Fruit fly (Drosophila melanogaster) whole organism, embryonic: ENCODE results near the gene Oseg1.

Experiments
- ATbp ChIP-seq: fragments of 200-800 bp; sonication (Bioruptor generic); optimal IDR thresholded peaks from 2 replicates; lab custom pipeline; 2017; ENCODE audit warnings: missing biosample characterization, mild to moderate bottlenecking, missing genetic modification characterization, missing genetic modification reagents
- BEAF-32 ChIP-seq: fragments of 200-800 bp; sonication (Bioruptor generic); optimal IDR thresholded peaks from 3 replicates; lab custom pipeline; 2017; ENCODE audit warnings: missing biosample characterization, missing genetic modification characterization, mild to moderate bottlenecking, moderate library complexity, missing genetic modification reagents
- CG10366 ChIP-seq: fragments of 200-800 bp; sonication (Bioruptor generic); IDR thresholded peaks from 2 replicates; pipeline ENCODE4 v1.3.6; 2022; ENCODE audit warnings: missing biosample characterization, missing genetic modification characterization
- CG10565 ChIP-seq: fragments of 200-800 bp; sonication (Bioruptor generic); optimal IDR thresholded peaks from 3 replicates; lab custom pipeline; 2016; ENCODE audit warnings: missing biosample characterization, mild to moderate bottlenecking, missing genetic modification characterization
- CG11723 ChIP-seq: fragments of 200-800 bp; sonication (Bioruptor generic); optimal IDR thresholded peaks from 2 replicates; lab custom pipeline; 2017; ENCODE audit warnings: missing biosample characterization, mild to moderate bottlenecking, missing genetic modification characterization
- CG12236 ChIP-seq: fragments of 200-800 bp; sonication (Bioruptor generic); optimal IDR thresholded peaks from 2 replicates; lab custom pipeline; 2016; ENCODE audit warnings: missing biosample characterization, missing genetic modification characterization
- CG14667 ChIP-seq: fragments of 200-800 bp; sonication (Bioruptor generic); IDR thresholded peaks from 2 replicates; pipeline ENCODE4 v1.3.6; 2022; ENCODE audit warnings: missing biosample characterization, missing genetic modification characterization
- CG1529 ChIP-seq: fragments of 200-800 bp; sonication (Bioruptor generic); optimal IDR thresholded peaks from 3 replicates; lab custom pipeline; 2018; ENCODE audit warnings: missing biosample characterization, missing genetic modification characterization
- CG16813 ChIP-seq: fragments of 200-800 bp; sonication (Bioruptor generic); IDR thresholded peaks from 3 replicates; pipeline ENCODE4 v1.3.6; 2022; ENCODE audit warnings: missing biosample characterization, missing genetic modification characterization; ENCODE audit not compliant: partially characterized antibody
- CG17359 ChIP-seq: fragments of 200-800 bp; sonication (Bioruptor generic); optimal IDR thresholded peaks from 3 replicates; lab custom pipeline; 2018; ENCODE audit warnings: missing biosample characterization, mild to moderate bottlenecking, missing genetic modification characterization, moderate library complexity
- CG17385 ChIP-seq: fragments of 200-800 bp; sonication (Bioruptor generic); optimal IDR thresholded peaks from 3 replicates; lab custom pipeline; 2018; ENCODE audit warnings: missing biosample characterization, mild to moderate bottlenecking, missing genetic modification characterization
- CG18764 ChIP-seq: fragments of 200-800 bp; sonication (Bioruptor generic); optimal IDR thresholded peaks from 3 replicates; lab custom pipeline; 2016; ENCODE audit warnings: missing biosample characterization, missing genetic modification characterization
- CG2678 ChIP-seq: fragments of 200-800 bp; sonication (Bioruptor generic); optimal IDR thresholded peaks from 3 replicates; lab custom pipeline; 2019; ENCODE audit warnings: missing biosample characterization, mild to moderate bottlenecking, missing genetic modification characterization, moderate library complexity
- CG3847 ChIP-seq: fragments of 200-800 bp; sonication (Bioruptor generic); IDR thresholded peaks from 2 replicates; pipeline ENCODE4 v1.3.6; 2022; ENCODE audit warnings: missing biosample characterization, missing genetic modification characterization
- CG6791 ChIP-seq: fragments of 200-800 bp; sonication (Bioruptor generic); IDR thresholded peaks from 3 replicates; pipeline ENCODE4 v1.3.6; 2022; ENCODE audit warnings: missing biosample characterization, missing genetic modification characterization; ENCODE audit not compliant: partially characterized antibody
- CG7963 ChIP-seq: fragments of 200-800 bp; sonication (Bioruptor generic); IDR thresholded peaks from 3 replicates; pipeline ENCODE4 v1.3.6; 2022; ENCODE audit warnings: missing biosample characterization, missing genetic modification characterization; ENCODE audit not compliant: partially characterized antibody
- CG8089 ChIP-seq: fragments of 200-800 bp; sonication (Bioruptor generic); optimal IDR thresholded peaks from 3 replicates; lab custom pipeline; 2016; ENCODE audit warnings: missing biosample characterization, missing genetic modification characterization
- Chrac-16 ChIP-seq: fragments of 200-800 bp; sonication (Bioruptor generic); optimal IDR thresholded peaks from 3 replicates; lab custom pipeline; 2016; ENCODE audit warnings: missing biosample characterization, missing genetic modification characterization
- Dbx ChIP-seq: fragments of 200-800 bp; sonication (Bioruptor generic); IDR thresholded peaks from 3 replicates; pipeline ENCODE4 v1.3.6; 2022; ENCODE audit warnings: missing biosample characterization, missing genetic modification characterization
- Dp ChIP-seq: fragments of 200-800 bp; sonication (Bioruptor generic); optimal IDR thresholded peaks from 2 replicates; lab custom pipeline; 2018; ENCODE audit warnings: missing biosample characterization, mild to moderate bottlenecking, missing genetic modification characterization, moderate library complexity
- Dref ChIP-seq: fragments of 200-800 bp; sonication (Bioruptor generic); IDR thresholded peaks from 2 replicates; pipeline ENCODE4 v1.3.6; 2022; ENCODE audit warnings: missing biosample characterization, missing genetic modification characterization
- Eip74EF ChIP-seq, 2 experiments: fragments of 200-800 bp in 1 of 2; fragments of >200 bp in 1 of 2; sonication (Bioruptor generic) in 1 of 2; optimal IDR thresholded peaks; 2 replicates each; lab custom pipeline; 2017 to 2019; ENCODE audit warnings: missing biosample characterization in 2 of 2, missing genetic modification characterization in 2 of 2, mild to moderate bottlenecking in 1 of 2, moderate library complexity in 1 of 2
- Elba2 ChIP-seq: fragments of 200-800 bp; sonication (Bioruptor generic); optimal IDR thresholded peaks from 3 replicates; lab custom pipeline; 2016; ENCODE audit warnings: missing biosample characterization, missing genetic modification characterization
- MBD-R2 ChIP-seq: fragments of 200-800 bp; sonication (Bioruptor generic); IDR thresholded peaks from 2 replicates; pipeline ENCODE4 v1.3.6; 2022; ENCODE audit warnings: missing biosample characterization, missing genetic modification characterization
- MESR4 ChIP-seq: fragments of 200-800 bp; sonication (Bioruptor generic); optimal IDR thresholded peaks from 2 replicates; lab custom pipeline; 2018; ENCODE audit warnings: missing biosample characterization, mild to moderate bottlenecking, missing genetic modification characterization, moderate library complexity
- Mrtf ChIP-seq: fragments of 200-800 bp; sonication (Bioruptor generic); IDR thresholded peaks from 3 replicates; pipeline ENCODE4 v1.3.6; 2022; ENCODE audit warnings: missing biosample characterization, missing genetic modification characterization
- Nf-YB ChIP-seq: fragments of 200-800 bp; sonication (Bioruptor generic); optimal IDR thresholded peaks from 3 replicates; lab custom pipeline; 2019; ENCODE audit warnings: missing biosample characterization, mild to moderate bottlenecking, missing genetic modification characterization, moderate library complexity
- Poxn ChIP-seq: fragments of 200-800 bp; sonication (Bioruptor generic); IDR thresholded peaks from 2 replicates; pipeline ENCODE4 v1.3.6; 2022; ENCODE audit warnings: missing biosample characterization, missing genetic modification characterization
- Ptx1 ChIP-seq: fragments of 200-800 bp; sonication (Bioruptor generic); IDR thresholded peaks from 2 replicates; pipeline ENCODE4 v1.3.6; 2022; ENCODE audit warnings: missing biosample characterization, missing genetic modification characterization
- Scr ChIP-seq: fragments of 200-800 bp; sonication (Bioruptor generic); IDR thresholded peaks from 2 replicates; pipeline ENCODE4 v1.3.6; 2022; ENCODE audit warnings: missing biosample characterization, missing genetic modification characterization; ENCODE audit not compliant: partially characterized antibody
- Ssrp ChIP-seq: fragments of 200-800 bp; sonication (Bioruptor generic); optimal IDR thresholded peaks from 2 replicates; lab custom pipeline; 2018; ENCODE audit warnings: missing biosample characterization, mild to moderate bottlenecking, missing genetic modification characterization, moderate library complexity
- aop ChIP-seq: fragments of 200-800 bp; sonication (Bioruptor generic); IDR thresholded peaks from 2 replicates; pipeline ENCODE4 v1.3.6; 2022; ENCODE audit warnings: missing biosample characterization, missing genetic modification characterization
- ap ChIP-seq: fragments of 200-800 bp; sonication (Bioruptor generic); IDR thresholded peaks from 2 replicates; pipeline ENCODE4 v1.3.6; 2022; ENCODE audit warnings: missing biosample characterization, missing genetic modification characterization
- dmrt11E ChIP-seq: fragments of 200-800 bp; sonication (Bioruptor generic); optimal IDR thresholded peaks from 3 replicates; lab custom pipeline; 2018; ENCODE audit warnings: missing biosample characterization, mild to moderate bottlenecking, missing genetic modification characterization, moderate library complexity
- dmrt99B ChIP-seq: fragments of 200-800 bp; sonication (Bioruptor generic); optimal IDR thresholded peaks from 2 replicates; lab custom pipeline; 2018; ENCODE audit warnings: missing biosample characterization, mild to moderate bottlenecking, missing genetic modification characterization, moderate library complexity
- ems ChIP-seq: fragments of 200-800 bp; sonication (Bioruptor generic); optimal IDR thresholded peaks from 3 replicates; lab custom pipeline; 2016; ENCODE audit warnings: missing biosample characterization, missing genetic modification characterization
- eve ChIP-seq, 2 experiments: fragments of >200 bp; optimal IDR thresholded peaks; 2 replicates each; lab custom pipeline; 2017; ENCODE audit warnings: missing biosample characterization in 2 of 2, missing genetic modification characterization in 2 of 2
- gem ChIP-seq: fragments of 200-800 bp; sonication (Bioruptor generic); optimal IDR thresholded peaks from 2 replicates; lab custom pipeline; 2019; ENCODE audit warnings: missing biosample characterization, mild to moderate bottlenecking, missing genetic modification characterization, moderate library complexity
- gsb-n ChIP-seq: fragments of 200-800 bp; sonication (Bioruptor generic); optimal IDR thresholded peaks from 3 replicates; lab custom pipeline; 2018; ENCODE audit warnings: missing biosample characterization, mild to moderate bottlenecking, missing genetic modification characterization
- ind ChIP-seq: fragments of 200-800 bp; sonication (Bioruptor generic); optimal IDR thresholded peaks from 3 replicates; lab custom pipeline; 2016; ENCODE audit warnings: missing biosample characterization, missing genetic modification characterization
- insv ChIP-seq, 2 experiments: fragments of 200-800 bp; sonication (Bioruptor generic); optimal IDR thresholded peaks; 3 replicates each; lab custom pipeline; 2016 to 2018; ENCODE audit warnings: missing biosample characterization in 2 of 2, missing genetic modification characterization in 2 of 2
- ken ChIP-seq: fragments of 200-800 bp; sonication (Bioruptor generic); IDR thresholded peaks from 3 replicates; pipeline ENCODE4 v1.3.6; 2022; ENCODE audit warnings: missing biosample characterization, missing genetic modification characterization
- mam ChIP-seq: fragments of 200-800 bp; sonication (Bioruptor generic); optimal IDR thresholded peaks from 3 replicates; lab custom pipeline; 2016; ENCODE audit warnings: missing biosample characterization, missing genetic modification characterization
- phol ChIP-seq: fragments of 200-800 bp; sonication (Bioruptor generic); optimal IDR thresholded peaks from 3 replicates; lab custom pipeline; 2018; ENCODE audit warnings: missing biosample characterization, mild to moderate bottlenecking, missing genetic modification characterization, moderate library complexity
- ranshi ChIP-seq: fragments of 200-800 bp; sonication (Bioruptor generic); IDR thresholded peaks from 2 replicates; pipeline ENCODE4 v1.3.6; 2022; ENCODE audit warnings: missing biosample characterization, missing genetic modification characterization
- salm ChIP-seq: fragments of 200-800 bp; sonication (Bioruptor generic); optimal IDR thresholded peaks from 2 replicates; lab custom pipeline; 2018; ENCODE audit warnings: missing biosample characterization, mild to moderate bottlenecking, missing genetic modification characterization
- sens ChIP-seq: fragments of 200-800 bp; sonication (Bioruptor generic); peaks from one replicate; lab custom pipeline; 2016; ENCODE audit warnings: missing biosample characterization, missing genetic modification characterization
- stc ChIP-seq: fragments of 200-800 bp; sonication (Bioruptor generic); IDR thresholded peaks from 2 replicates; pipeline ENCODE4 v1.3.6; 2022; ENCODE audit warnings: missing biosample characterization, missing genetic modification characterization
- tna ChIP-seq: fragments of 200-800 bp; sonication (Bioruptor generic); IDR thresholded peaks from 2 replicates; pipeline ENCODE4 v1.3.6; 2022; ENCODE audit warnings: missing biosample characterization, missing genetic modification characterization; ENCODE audit not compliant: partially characterized antibody
- ttk ChIP-seq: fragments of 200-800 bp; sonication (Bioruptor generic); IDR thresholded peaks from 2 replicates; pipeline ENCODE4 v2.1.2; 2022; ENCODE audit warnings: missing biosample characterization, missing genetic modification characterization
- tx ChIP-seq: fragments of 200-800 bp; sonication (Bioruptor generic); optimal IDR thresholded peaks from 2 replicates; lab custom pipeline; 2016; ENCODE audit warnings: missing biosample characterization, missing genetic modification characterization

Oseg1 gene

dm6 chr3L:8360643-8361110 is 51.9 kb downstream of the Oseg1 start, which contains the start of gene Idh (continued):
- TF ChIP-seq CG16813 (GFP tag; lab: Robert Waterston, UW) (no peak), Dbx (GFP tag; lab: Robert Waterston, UW) (no peak; the same call in 2 of the 3 replicates), CG6791 (0 out of 3 replicates have a peak, but pooled peaks have one; percentile 31), Dp (GFP tag; lab: Kevin White, UChicago) (peak; percentile 99), ranshi (GFP tag; lab: Robert Waterston, UW) (no peak), Ssrp (no peak), Ptx1 (GFP tag; lab: Robert Waterston, UW) (no peak), ems (GFP tag; lab: Kevin White, UChicago) (no peak), ATbp (GFP tag; lab: Kevin White, UChicago) (no peak), CG17385 (GFP tag; lab: Kevin White, UChicago) (peak; percentile 37), Eip74EF (GFP tag; optimal IDR thresholded peaks at IDR 0.05; lab: Kevin White, UChicago) (peak in 1 of 2 experiments; percentile 27), ken (peak; percentile 38; the same call in 1 of the 3 replicates), Dref (peak; percentile 36), phol (no peak), CG2678 (tag; lab: Kevin White, UChicago) (peak; percentile 41), CG12236 (no peak), tna (GFP tag; lab: Robert Waterston, UW) (0 out of 2 replicates have a peak, but pooled peaks have one; percentile 45), CG14667 (GFP tag; lab: Robert Waterston, UW) (no peak), CG17359 (no peak), CG11723 (GFP tag; lab: Kevin White, UChicago) (no peak), MBD-R2 (GFP tag; lab: Robert Waterston, UW) (no peak), CG3847 (no peak), ind (no peak), CG10565 (GFP tag; lab: Kevin White, UChicago) (no peak), sens (GFP tag; lab: Kevin White, UChicago) (peak; percentile 78), salm (tag; lab: Kevin White, UChicago) (peak; percentile 13), dmrt11E (tag; lab: Kevin White, UChicago) (no peak), tx (GFP tag; lab: Kevin White, UChicago) (no peak), MESR4 (GFP tag; lab: Kevin White, UChicago) (no peak), CG1529 (GFP tag; lab: Kevin White, UChicago) (no peak), ttk (GFP tag; lab: Robert Waterston, UW) (no peak), Mrtf (GFP tag; lab: Robert Waterston, UW) (no peak), CG10366 (GFP tag; lab: Robert Waterston, UW) (no peak), dmrt99B (tag; lab: Kevin White, UChicago) (peak; percentile 21), gem (tag; lab: Kevin White, UChicago) (no peak), CG8089 (GFP tag; lab: Kevin White, UChicago) (no peak), mam (GFP tag; lab: Kevin White, UChicago) (no peak), Poxn (no peak), CG18764 (GFP tag; lab: Kevin White, UChicago) (no peak), ap (no peak), Nf-YB (GFP tag; lab: Kevin White, UChicago) (no peak), Elba2 (no peak), CG7963 (GFP tag; lab: Robert Waterston, UW) (no peak), gsb-n (tag; lab: Kevin White, UChicago) (peak; percentile 20), eve (GFP tag; optimal IDR thresholded peaks at IDR 0.05; lab: Kevin White, UChicago) (no peak), BEAF-32 (GFP tag; lab: Kevin White, UChicago) (peak; percentile 52), insv (GFP tag; optimal IDR thresholded peaks at IDR 0.05; lab: Kevin White, UChicago) (no peak), Chrac-16 (no peak), Scr (GFP tag; lab: Robert Waterston, UW) (no peak), aop (GFP tag; lab: Robert Waterston, UW) (no peak), stc (GFP tag; lab: Robert Waterston, UW) (0 out of 2 replicates have a peak, but pooled peaks have one; percentile 33)
